Worm (Caenorhabditis elegans) whole organism, mixed stage, embryonic: ENCODE results near the gene ari-1.4.
A peak's percentile ranks its signal among the peaks of the same experiment; 100 is the strongest.
"Not testable (repeated sequence)": the region's sequence is repeated elsewhere in the genome, so short reads cannot be mapped to it uniquely, and the experiment has no call there.

Experiments
- M03D4.4 ChIP-seq: sonication (generic microtip); optimal IDR thresholded peaks from 2 replicates; lab custom pipeline; 2017; ENCODE audit warnings: mild to moderate bottlenecking, missing genetic modification characterization, missing compliant biosample characterization
- blmp-1 ChIP-seq: fragments of 150-350 bp; optimal IDR thresholded peaks from 2 replicates; lab custom pipeline; 2014; ENCODE audit warnings: missing biosample characterization, missing genetic modification characterization
- ceh-39 ChIP-seq: fragments of 150-350 bp; optimal IDR thresholded peaks from 2 replicates; lab custom pipeline; 2014; ENCODE audit warnings: missing biosample characterization, missing genetic modification characterization
- ceh-43 ChIP-seq: fragments of 200-800 bp; sonication (Bioruptor generic); optimal IDR thresholded peaks from 2 replicates; lab custom pipeline; 2018; ENCODE audit warnings: mild to moderate bottlenecking, missing genetic modification characterization, moderate library complexity, missing compliant biosample characterization
- ceh-83 ChIP-seq: fragments of 200-800 bp; sonication (Bioruptor generic); optimal IDR thresholded peaks from 2 replicates; lab custom pipeline; 2018; ENCODE audit warnings: mild to moderate bottlenecking, missing genetic modification characterization, missing compliant biosample characterization
- ces-1 ChIP-seq: fragments of 150-350 bp; optimal IDR thresholded peaks from 2 replicates; lab custom pipeline; 2014; ENCODE audit warnings: missing biosample characterization, missing genetic modification reagents, missing genetic modification characterization
- cnd-1 ChIP-seq: fragments of 200-800 bp; sonication (Bioruptor generic); optimal IDR thresholded peaks from 2 replicates; lab custom pipeline; 2018; ENCODE audit warnings: mild to moderate bottlenecking, missing genetic modification characterization, missing compliant biosample characterization
- elt-1 ChIP-seq: sonication (generic microtip); optimal IDR thresholded peaks from 2 replicates; lab custom pipeline; 2017; ENCODE audit warnings: missing genetic modification characterization, mild to moderate bottlenecking, missing compliant biosample characterization, antibody characterized with exemption, moderate library complexity, borderline replicate concordance; ENCODE audit not compliant: insufficient read depth
- elt-3 ChIP-seq: fragments of 150-350 bp; optimal IDR thresholded peaks from 2 replicates; lab custom pipeline; 2014; ENCODE audit warnings: missing biosample characterization, missing genetic modification characterization
- ham-2 ChIP-seq: fragments of 200-800 bp; sonication (Bioruptor generic); optimal IDR thresholded peaks from 2 replicates; lab custom pipeline; 2018; ENCODE audit warnings: mild to moderate bottlenecking, missing genetic modification characterization, missing compliant biosample characterization
- hlh-1 ChIP-seq: fragments of 150-350 bp; optimal IDR thresholded peaks from 2 replicates; lab custom pipeline; 2014; ENCODE audit warnings: missing biosample characterization, missing genetic modification reagents, missing genetic modification characterization
- lin-13 ChIP-seq: fragments of 150-350 bp; optimal IDR thresholded peaks from 2 replicates; lab custom pipeline; 2014; ENCODE audit warnings: missing biosample characterization, missing genetic modification characterization
- lin-32 ChIP-seq: fragments of 200-800 bp; sonication (Bioruptor generic); optimal IDR thresholded peaks from 2 replicates; lab custom pipeline; 2018; ENCODE audit warnings: mild to moderate bottlenecking, missing genetic modification characterization, missing compliant biosample characterization
- lsy-2 ChIP-seq: fragments of 150-350 bp; optimal IDR thresholded peaks from 2 replicates; lab custom pipeline; 2014; ENCODE audit warnings: missing biosample characterization, missing genetic modification characterization
- mab-5 ChIP-seq: fragments of 150-350 bp; optimal IDR thresholded peaks from 2 replicates; lab custom pipeline; 2014; ENCODE audit warnings: missing biosample characterization, missing genetic modification characterization
- mep-1 ChIP-seq: fragments of 150-350 bp; optimal IDR thresholded peaks from 2 replicates; lab custom pipeline; 2017; ENCODE audit warnings: missing biosample characterization, missing genetic modification reagents, missing genetic modification characterization, inconsistent platforms
- mls-2 ChIP-seq: sonication (generic microtip); optimal IDR thresholded peaks from 2 replicates; lab custom pipeline; 2016; ENCODE audit warnings: mild to moderate bottlenecking, missing genetic modification characterization, moderate library complexity, missing compliant biosample characterization
- nhr-12 ChIP-seq: fragments of 150-350 bp; optimal IDR thresholded peaks from 2 replicates; lab custom pipeline; 2014; ENCODE audit warnings: missing biosample characterization, missing genetic modification characterization
- nhr-2 ChIP-seq: fragments of 150-350 bp; optimal IDR thresholded peaks from 2 replicates; lab custom pipeline; 2014; ENCODE audit warnings: missing biosample characterization, missing genetic modification characterization
- nhr-237 ChIP-seq: fragments of 150-350 bp; optimal IDR thresholded peaks from 2 replicates; lab custom pipeline; 2014; ENCODE audit warnings: missing biosample characterization, missing genetic modification characterization
- nhr-28 ChIP-seq: fragments of 150-350 bp; optimal IDR thresholded peaks from 2 replicates; lab custom pipeline; 2014; ENCODE audit warnings: missing biosample characterization, missing genetic modification characterization
- pha-4 ChIP-seq: fragments of 150-350 bp; optimal IDR thresholded peaks from 2 replicates; lab custom pipeline; 2018; ENCODE audit warnings: missing biosample characterization, missing genetic modification reagents, missing genetic modification characterization
- sem-2 ChIP-seq: fragments of 200-800 bp; sonication (Bioruptor generic); optimal IDR thresholded peaks from 2 replicates; lab custom pipeline; 2018; ENCODE audit warnings: mild to moderate bottlenecking, missing genetic modification characterization, missing compliant biosample characterization
- snpc-4 ChIP-seq: fragments of 150-350 bp; optimal IDR thresholded peaks from 2 replicates; lab custom pipeline; 2014; ENCODE audit warnings: missing biosample characterization, missing genetic modification characterization
- sptf-1 ChIP-seq: sonication (generic microtip); optimal IDR thresholded peaks from 2 replicates; lab custom pipeline; 2017; ENCODE audit warnings: mild to moderate bottlenecking, missing genetic modification characterization, moderate library complexity, missing compliant biosample characterization
- unc-120 ChIP-seq: sonication (generic microtip); optimal IDR thresholded peaks from 2 replicates; lab custom pipeline; 2017; ENCODE audit warnings: missing genetic modification characterization, missing compliant biosample characterization; ENCODE audit not compliant: poor library complexity, severe bottlenecking
- unc-39 ChIP-seq: fragments of 150-350 bp; optimal IDR thresholded peaks from 2 replicates; lab custom pipeline; 2014; ENCODE audit warnings: missing biosample characterization, missing genetic modification characterization
- unc-62 ChIP-seq: fragments of 150-350 bp; optimal IDR thresholded peaks from 2 replicates; lab custom pipeline; 2014; ENCODE audit warnings: missing biosample characterization, missing genetic modification reagents, missing genetic modification characterization
- zip-8 ChIP-seq: fragments of 150-350 bp; optimal IDR thresholded peaks from 2 replicates; lab custom pipeline; 2014; ENCODE audit warnings: missing biosample characterization, missing genetic modification characterization
- ztf-11 ChIP-seq: fragments of 150-350 bp; optimal IDR thresholded peaks from 2 replicates; lab custom pipeline; 2014; ENCODE audit warnings: missing biosample characterization, missing genetic modification characterization

Gene ari-1.4

ce11 chrIV:15523700-15524099 lies 4.6 kb downstream of the ari-1.4 start:
- TF ChIP-seq mep-1 (tag; lab: Kevin White, UChicago) = no peak
- no peak for TF ChIP-seq zip-8
- TF ChIP-seq ceh-83 (GFP tag; lab: Kevin White, UChicago) = no peak
- TF ChIP-seq sem-2 (GFP tag; lab: Kevin White, UChicago) = no peak
- no peak for TF ChIP-seq nhr-237 (tag; lab: Kevin White, UChicago)
- no peak for TF ChIP-seq ham-2 (GFP tag; lab: Kevin White, UChicago)
- TF ChIP-seq nhr-12 (tag; lab: Kevin White, UChicago) = no peak
- TF ChIP-seq mls-2 = no peak
- no peak for TF ChIP-seq nhr-2 (tag; lab: Kevin White, UChicago)
- TF ChIP-seq M03D4.4 = no peak
- TF ChIP-seq lin-32 (GFP tag; lab: Kevin White, UChicago) = no peak
- no peak for TF ChIP-seq snpc-4 (tag; lab: Kevin White, UChicago)
- TF ChIP-seq blmp-1 = no peak
- no peak for TF ChIP-seq ztf-11 (tag; lab: Kevin White, UChicago)
- TF ChIP-seq lsy-2 (tag; lab: Kevin White, UChicago) = no peak
- TF ChIP-seq unc-62 (GFP tag; lab: Kevin White, UChicago) = no peak
- TF ChIP-seq elt-3 (tag; lab: Kevin White, UChicago) = no peak
- no peak for TF ChIP-seq pha-4 (tag; lab: Kevin White, UChicago)
- TF ChIP-seq mab-5 (tag; lab: Kevin White, UChicago) = no peak
- no peak for TF ChIP-seq cnd-1 (tag; lab: Kevin White, UChicago)

ce11 chrIV:15521342-15521741 lies 7.0 kb downstream of the ari-1.4 start, which contains the start of gene Y73F8A.32:
Gene Y73F8A.32 (minus strand): TSS chrIV:15521442.
- TF ChIP-seq ceh-43, ces-1, ham-2 (GFP tag; lab: Kevin White, UChicago): not testable (repeated sequence)
- TF ChIP-seq, all 35 proteins: peak for 0; not testable (repeated sequence) for 35

ce11 chrIV:15497263-15497662 lies 31.1 kb downstream of the ari-1.4 start, which contains the start of gene acr-24:
Gene acr-24 (plus strand): TSS chrIV:15497563.
- TF ChIP-seq unc-62 (GFP tag; lab: Kevin White, UChicago) (no peak), pha-4 (tag; lab: Kevin White, UChicago) (no peak), ham-2 (GFP tag; lab: Kevin White, UChicago) (no peak), elt-1 (tag; lab: Kevin White, UChicago) (no peak), M03D4.4 (no peak), mep-1 (tag; lab: Kevin White, UChicago) (no peak), mls-2 (no peak)
- TF ChIP-seq, all 35 proteins: peak for 0

- TF ChIP-seq ztf-11 (tag; lab: Kevin White, UChicago) (no peak), lin-13 (tag; lab: Kevin White, UChicago) (no peak), ceh-39 (tag; lab: Kevin White, UChicago) (no peak), unc-39 (tag; lab: Kevin White, UChicago) (no peak), nhr-28 (tag; lab: Kevin White, UChicago) (no peak), zip-8 (peak; percentile 42), nhr-237 (tag; lab: Kevin White, UChicago) (no peak), sptf-1 (tag; lab: Kevin White, UChicago) (peak; percentile 36), M03D4.4 (no peak), hlh-1 (tag; lab: Kevin White, UChicago) (no peak)
These were observed 52.0 kb downstream of the ari-1.4 start for ce11 chrIV:15476369-15476768.

ce11 chrIV:15475829-15476228 lies 52.5 kb downstream of the ari-1.4 start:
- TF ChIP-seq unc-120 (tag; lab: Kevin White, UChicago) (no peak), lsy-2 (tag; lab: Kevin White, UChicago) (no peak), ham-2 (GFP tag; lab: Kevin White, UChicago) (no peak), nhr-237 (tag; lab: Kevin White, UChicago) (no peak), ceh-43 (GFP tag; lab: Kevin White, UChicago) (no peak), snpc-4 (tag; lab: Kevin White, UChicago) (no peak)
